Fruit fly (Drosophila melanogaster) S2 (cell line): Measurements from ENCODE around the gene CG14852.

Source experiments
- CG8478 ChIP-seq: fragments of >200 bp; optimal IDR thresholded peaks from 2 replicates; lab custom pipeline; 2018
- CTCF ChIP-seq, 2 experiments: fragments of >200 bp; optimal IDR thresholded peaks; 2 replicates each; lab custom pipeline; 2018

CG14852 gene

dm6 chr3R:14565065-14565977 is at the start of gene CG14852:
TSS of gene CG14852 (plus strand) at chr3R:14565927.
- TF ChIP-seq CTCF (optimal IDR thresholded peaks at IDR 0.05; lab: Kevin White, UChicago): peak; percentile 4 to 70
- TF ChIP-seq CG8478 (lab: Kevin White, UChicago): no peak

DNA sequence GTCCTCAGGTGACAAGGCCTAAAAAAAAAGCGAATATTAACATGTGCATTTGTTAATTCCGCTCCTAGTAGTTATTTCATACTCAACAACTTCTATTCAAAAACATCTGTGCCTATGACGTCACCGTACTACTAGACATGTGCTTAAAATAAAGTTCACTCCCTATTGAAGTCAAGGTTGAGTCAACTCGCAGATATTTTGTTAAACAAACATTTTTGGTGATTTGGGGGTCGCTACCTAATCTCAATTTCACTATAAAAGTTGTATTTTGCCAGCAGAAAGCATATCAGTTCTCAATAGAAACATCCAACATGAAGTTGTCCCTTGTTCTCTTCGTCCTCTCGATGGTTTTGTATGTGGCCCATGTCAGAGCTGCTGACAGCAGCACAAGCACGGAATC is 49.0 kb upstream of the CG14852 start, which contains the start of gene CG34273:
CG34273 (plus strand) TSS at position 301 of the 400 bp plus-strand sequence.
- no peak for TF ChIP-seq CG8478 (lab: Kevin White, UChicago)
- no peak for TF ChIP-seq CTCF (optimal IDR thresholded peaks at IDR 0.05; lab: Kevin White, UChicago)

DNA sequence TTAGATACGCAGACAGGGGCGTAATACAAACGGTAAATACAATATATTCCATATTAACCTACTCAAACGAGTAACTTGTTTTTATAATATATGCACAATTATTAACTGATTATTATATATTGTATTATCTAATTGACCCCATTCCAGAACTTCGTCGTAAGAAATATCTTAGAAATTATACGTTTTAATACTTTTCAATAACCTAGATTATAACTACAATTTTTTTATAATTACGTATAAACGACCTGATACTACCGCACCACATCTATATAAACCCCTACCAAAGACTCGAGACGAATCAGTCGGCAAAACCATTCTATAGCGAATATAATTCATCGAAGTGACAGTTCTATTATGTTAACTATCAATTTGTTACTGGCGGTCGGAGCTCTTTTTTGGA is 45.0 kb upstream of the CG14852 start, which contains the start of gene Cyp313a1:
Cyp313a1 (plus strand) TSS at position 301 of the 400 bp plus-strand sequence.
- TF ChIP-seq CG8478 (lab: Kevin White, UChicago): no peak
- TF ChIP-seq CTCF (optimal IDR thresholded peaks at IDR 0.05; lab: Kevin White, UChicago): no peak

DNA sequence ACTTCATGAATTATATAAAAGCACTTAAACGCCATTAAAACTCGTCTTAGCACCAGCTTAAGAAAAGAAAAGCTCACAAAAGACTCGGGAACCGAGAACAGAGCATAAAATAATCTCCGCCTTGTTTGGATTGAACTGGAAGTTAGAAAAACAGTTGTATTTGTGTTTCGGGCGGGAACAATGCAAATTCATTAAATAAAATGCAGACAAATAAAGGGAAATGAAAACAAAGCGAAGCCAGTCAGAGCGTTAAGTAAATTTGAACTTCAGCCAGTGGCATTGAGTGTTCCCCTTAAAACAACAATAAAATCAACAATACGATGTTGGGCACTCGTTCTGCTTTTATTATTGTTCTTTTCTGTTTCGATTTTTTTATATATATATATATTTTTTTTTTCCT is 39.1 kb upstream of the CG14852 start:
- TF ChIP-seq CTCF (optimal IDR thresholded peaks at IDR 0.05; lab: Kevin White, UChicago) (no peak), CG8478 (lab: Kevin White, UChicago) (no peak)

dm6 chr3R:14542038-14542437 is 23.7 kb upstream of the CG14852 start:
- TF ChIP-seq CTCF (optimal IDR thresholded peaks at IDR 0.05; lab: Kevin White, UChicago): no peak
- TF ChIP-seq CG8478 (lab: Kevin White, UChicago): no peak

DNA sequence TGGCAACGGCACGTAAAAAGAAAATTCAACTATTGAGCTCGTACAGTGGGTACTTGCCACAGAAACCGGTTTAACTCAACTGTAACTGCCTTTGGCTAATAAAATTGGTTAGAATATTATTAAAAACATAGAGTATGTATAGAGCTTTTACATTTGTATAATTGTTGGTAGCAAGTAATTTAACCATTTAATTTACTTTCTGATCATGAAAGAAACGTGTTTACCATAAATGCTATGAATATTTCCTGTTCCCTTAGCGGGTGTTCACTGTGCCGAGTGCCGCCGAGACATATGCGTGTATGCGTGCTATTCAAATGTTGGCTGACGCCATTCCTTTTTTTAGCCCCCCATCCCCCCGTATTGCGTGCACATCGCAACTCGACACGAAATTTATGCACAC is 17.0 kb upstream of the CG14852 start:
- TF ChIP-seq CTCF (optimal IDR thresholded peaks at IDR 0.05; lab: Kevin White, UChicago) (no peak), CG8478 (lab: Kevin White, UChicago) (no peak)

DNA sequence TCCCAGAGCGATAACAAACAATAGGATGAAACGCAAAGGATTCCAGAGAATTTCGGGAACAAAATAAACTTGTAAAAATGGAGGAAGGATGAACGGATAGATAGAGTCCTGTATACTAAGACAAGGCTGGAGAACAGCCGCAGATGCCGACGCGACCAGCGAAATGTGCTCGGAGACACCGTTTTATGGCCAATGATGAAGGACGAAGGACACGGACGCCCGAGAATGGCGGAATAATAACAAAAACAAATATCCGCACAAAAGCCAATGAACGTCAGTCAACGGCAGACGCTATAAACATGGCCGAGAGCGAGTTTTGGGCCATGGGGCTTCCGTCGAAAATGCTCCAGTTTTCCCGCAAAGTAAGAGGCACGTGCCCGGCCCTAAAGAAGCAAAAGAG is 10.7 kb upstream of the CG14852 start:
- no peak for TF ChIP-seq CTCF (optimal IDR thresholded peaks at IDR 0.05; lab: Kevin White, UChicago)
- TF ChIP-seq CG8478 (lab: Kevin White, UChicago): no peak

dm6 chr3R:14557480-14558354 is 8.0 kb upstream of the CG14852 start, which contains the start of gene Pde6:
TSS of gene Pde6 (minus strand) at chr3R:14558304.
- TF ChIP-seq CTCF (optimal IDR thresholded peaks at IDR 0.05; lab: Kevin White, UChicago) (no peak), CG8478 (lab: Kevin White, UChicago) (no peak)

dm6 chr3R:14558383-14558883 is 7.3 kb upstream of the CG14852 start:
- TF ChIP-seq CG8478 (lab: Kevin White, UChicago) (no peak), CTCF (optimal IDR thresholded peaks at IDR 0.05; lab: Kevin White, UChicago) (no peak)

DNA sequence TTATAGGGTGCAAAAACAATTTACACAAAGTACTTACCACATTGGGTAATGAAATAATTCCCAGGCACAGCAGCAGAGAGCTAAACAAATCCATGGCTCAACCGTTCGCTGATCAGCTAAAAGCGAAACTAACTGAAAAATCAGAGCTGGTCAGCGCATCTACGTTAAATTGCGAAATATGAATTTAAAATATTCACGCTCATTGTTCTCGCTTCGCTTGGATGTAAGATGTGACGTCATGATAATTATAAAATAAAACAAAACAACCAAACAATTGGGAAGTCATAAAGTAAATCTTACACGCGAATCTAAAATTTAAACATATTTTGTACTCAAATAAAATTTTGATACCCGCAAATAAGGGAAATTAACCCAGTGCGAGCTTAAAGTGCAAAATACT is 5.8 kb upstream of the CG14852 start, which contains the start of gene CG14854:
CG14854 (minus strand) TSS at position 101 of the 400 bp plus-strand sequence.
- no peak for TF ChIP-seq CG8478 (lab: Kevin White, UChicago)
- no peak for TF ChIP-seq CTCF (optimal IDR thresholded peaks at IDR 0.05; lab: Kevin White, UChicago)

DNA sequence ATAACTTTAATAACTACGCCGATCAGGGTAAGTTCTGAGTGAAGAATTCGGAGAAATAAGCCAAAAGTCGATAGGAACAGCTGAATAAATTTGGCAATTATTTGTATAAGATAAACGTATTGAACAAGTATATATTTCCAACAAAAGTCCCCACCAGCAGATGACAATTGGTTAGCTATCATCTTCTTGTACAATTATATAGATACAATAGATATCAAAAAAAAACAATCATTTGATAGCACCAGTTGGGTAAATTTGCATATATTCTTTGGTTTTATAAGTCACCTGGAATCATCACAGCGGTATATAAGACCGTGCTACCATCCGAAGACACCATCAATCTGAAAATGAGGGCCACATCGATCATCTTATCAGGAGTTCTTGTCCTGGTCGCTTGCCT is 5.1 kb upstream of the CG14852 start, which contains the start of gene Jig:
Jig (plus strand) TSS at position 301 of the 400 bp plus-strand sequence.
- TF ChIP-seq CG8478 (lab: Kevin White, UChicago): no peak
- TF ChIP-seq CTCF (optimal IDR thresholded peaks at IDR 0.05; lab: Kevin White, UChicago): no peak

DNA sequence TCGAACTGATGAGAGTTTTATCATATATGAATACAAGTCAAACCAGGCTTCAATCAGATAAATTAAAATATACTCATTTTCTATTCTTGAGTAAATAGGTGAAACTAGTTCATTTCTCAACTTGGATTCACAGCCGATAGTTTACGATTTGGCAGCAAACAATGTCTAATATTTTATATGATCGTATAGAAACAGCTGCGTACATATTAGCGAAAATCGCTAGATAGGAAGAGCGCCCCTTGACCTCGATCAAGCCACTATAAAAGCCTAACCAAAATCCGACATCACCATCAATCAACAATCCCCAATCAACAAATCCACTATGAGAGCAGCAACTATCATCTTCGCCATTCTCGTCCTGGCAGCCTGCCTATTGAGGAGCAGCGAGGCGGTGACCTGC is 3.7 kb upstream of the CG14852 start, which contains the start of gene CG14851:
CG14851 (plus strand) TSS at position 301 of the 400 bp plus-strand sequence.
- TF ChIP-seq CG8478 (lab: Kevin White, UChicago): no peak
- no peak for TF ChIP-seq CTCF (optimal IDR thresholded peaks at IDR 0.05; lab: Kevin White, UChicago)

- TF ChIP-seq CG8478 (lab: Kevin White, UChicago): no peak
Observed at dm6 chr3R:14564705-14565064, 1.0 kb upstream of the CG14852 start, which contains the start of gene CG8087. TSS of gene CG8087 (minus strand) at chr3R:14564805.

DNA sequence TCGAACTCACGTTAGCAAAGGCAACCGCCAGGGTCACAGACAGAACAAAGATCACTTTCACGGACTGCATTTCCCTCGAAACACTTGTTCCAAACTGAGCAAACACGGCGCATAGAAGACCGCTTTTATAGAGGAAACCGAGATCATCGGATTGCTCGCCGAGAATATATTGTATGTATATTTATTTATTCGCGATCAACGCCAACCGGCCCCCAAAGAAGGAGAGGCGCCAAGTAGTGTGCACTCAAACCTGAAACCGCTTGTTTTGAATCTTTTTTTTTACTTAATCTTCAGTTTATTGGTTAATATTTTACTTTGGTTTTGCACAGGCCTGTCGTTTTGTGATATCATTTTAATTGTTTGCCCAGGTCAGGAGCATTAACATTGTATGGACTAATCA is 1.6 kb downstream of the CG14852 start, which contains the start of gene CG31313:
CG31313 (minus strand) TSS at position 101 of the 400 bp plus-strand sequence.
- TF ChIP-seq CG8478 (lab: Kevin White, UChicago): no peak
